Worm (Caenorhabditis elegans) whole organism, early embryonic: ENCODE data around the gene srx-111.

ENCODE experiments used
- F13C5.2 ChIP-seq: sonication (generic microtip); optimal IDR thresholded peaks from 2 replicates; lab custom pipeline; 2017; ENCODE audit warnings: mild to moderate bottlenecking, missing genetic modification characterization, inconsistent platforms, missing compliant biosample characterization
- aly-1 ChIP-seq: sonication (generic microtip); optimal IDR thresholded peaks from 2 replicates; lab custom pipeline; 2016; ENCODE audit warnings: missing genetic modification characterization, missing compliant biosample characterization
- ama-1 ChIP-seq: fragments of 150-350 bp; optimal IDR thresholded peaks from 2 replicates; lab custom pipeline; 2014
- ets-7 ChIP-seq: sonication (generic microtip); optimal IDR thresholded peaks from 2 replicates; lab custom pipeline; 2016; ENCODE audit warnings: missing genotype, missing genetic modification characterization, missing compliant biosample characterization
- flt-1 ChIP-seq: fragments of 200-800 bp; sonication (Bioruptor generic); IDR thresholded peaks from 2 replicates; pipeline ENCODE4 v1.3.6; 2022; ENCODE audit warnings: missing genetic modification characterization, missing compliant biosample characterization
- hmbx-1 ChIP-seq: sonication (generic microtip); optimal IDR thresholded peaks from 2 replicates; lab custom pipeline; 2016; ENCODE audit warnings: mild to moderate bottlenecking, missing genetic modification characterization, missing compliant biosample characterization

DNA sequence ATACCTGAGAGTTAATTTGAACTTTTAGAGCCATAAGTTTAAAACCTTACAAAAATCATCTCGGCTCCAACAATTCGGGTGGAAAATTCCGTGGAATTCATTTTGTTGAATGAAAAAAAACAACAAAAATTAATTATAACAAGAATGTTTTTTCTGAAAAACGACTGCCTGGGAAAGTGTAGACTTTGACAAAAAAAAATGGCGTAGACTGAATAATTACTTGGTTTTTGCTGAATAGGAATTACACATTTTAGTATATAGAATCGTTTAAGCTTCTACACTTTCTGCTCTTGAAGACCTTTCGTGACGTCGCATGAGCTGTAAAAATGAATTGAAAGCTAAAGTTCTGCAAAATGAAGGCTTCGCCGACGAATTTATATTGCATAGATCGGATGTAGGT, 6.9 kb downstream of the srx-111 start, which contains the start of gene srx-112:
- TF ChIP-seq flt-1 (GFP tag; lab: Robert Waterston, UW), result no peak
- no peak for TF ChIP-seq ama-1 (lab: Kevin White, UChicago)
- no peak for TF ChIP-seq hmbx-1
- no peak for TF ChIP-seq ets-7
- no peak for TF ChIP-seq aly-1 (tag; lab: Kevin White, UChicago)
- no peak for TF ChIP-seq F13C5.2 (tag; lab: Kevin White, UChicago)
